Worm (Caenorhabditis elegans): ENCODE data around the gene ifo-1.

ce11 chrIV:7339095-7339494 lies 12.6 kb upstream of the ifo-1 start:
- TF ChIP-seq ZK546.5 (tag; optimal IDR thresholded peaks at IDR 0.05) (no peak), elt-1 (tag; optimal IDR thresholded peaks at IDR 0.05) (no peak), aly-2 (tag; optimal IDR thresholded peaks at IDR 0.05) (no peak), ceh-82 (tag; optimal IDR thresholded peaks at IDR 0.05) (no peak), unc-39 (tag; optimal IDR thresholded peaks at IDR 0.05) (no peak), ztf-11 (tag; optimal IDR thresholded peaks at IDR 0.05) (no peak), lsy-2 (tag; optimal IDR thresholded peaks at IDR 0.05) (no peak), elt-3 (tag; optimal IDR thresholded peaks at IDR 0.05) (no peak), skn-1 (tag; optimal IDR thresholded peaks at IDR 0.05) (no peak), zag-1 (tag; optimal IDR thresholded peaks at IDR 0.05) (no peak), alr-1 (tag; optimal IDR thresholded peaks at IDR 0.05) (no peak)

Measured in whole organism, L2 larva.